Fruit fly (Drosophila melanogaster) whole organism, embryonic: Measurements from ENCODE around the gene Vm26Ac.

Source experiments
- Bgb ChIP-seq: fragments of 200-800 bp; sonication (Bioruptor generic); IDR thresholded peaks from 2 replicates; pipeline ENCODE4 v1.3.6; 2022; ENCODE audit warnings: missing biosample characterization, missing genetic modification characterization; ENCODE audit not compliant: partially characterized antibody
- Bteb2 ChIP-seq: fragments of 200-800 bp; sonication (Bioruptor generic); optimal IDR thresholded peaks from 2 replicates; lab custom pipeline; 2016; ENCODE audit warnings: missing biosample characterization, missing genetic modification characterization
- CG10274 ChIP-seq: fragments of 200-800 bp; sonication (Bioruptor generic); optimal IDR thresholded peaks from 3 replicates; lab custom pipeline; 2017; ENCODE audit warnings: missing biosample characterization, mild to moderate bottlenecking, missing genetic modification characterization
- CG10565 ChIP-seq: fragments of 200-800 bp; sonication (Bioruptor generic); optimal IDR thresholded peaks from 3 replicates; lab custom pipeline; 2016; ENCODE audit warnings: missing biosample characterization, mild to moderate bottlenecking, missing genetic modification characterization
- CG11085 ChIP-seq: fragments of 200-800 bp; sonication (Bioruptor generic); IDR thresholded peaks from 2 replicates; pipeline ENCODE4 v1.3.6; 2022; ENCODE audit warnings: missing biosample characterization, missing genetic modification characterization
- CG11247 ChIP-seq: fragments of 200-800 bp; sonication (Bioruptor generic); IDR thresholded peaks from 2 replicates; pipeline ENCODE4 v1.3.6; 2022; ENCODE audit warnings: missing biosample characterization, missing genetic modification characterization
- CG11456 ChIP-seq: fragments of 200-800 bp; sonication (Bioruptor generic); IDR thresholded peaks from 3 replicates; pipeline ENCODE4 v1.3.6; 2022; ENCODE audit warnings: missing biosample characterization, missing genetic modification characterization
- CG11695 ChIP-seq: fragments of 200-800 bp; sonication (Bioruptor generic); IDR thresholded peaks from 3 replicates; pipeline ENCODE4 v1.3.6; 2022; ENCODE audit warnings: missing biosample characterization, missing genetic modification characterization
- CG1233 ChIP-seq: fragments of 200-800 bp; sonication (Bioruptor generic); optimal IDR thresholded peaks from 4 replicates; lab custom pipeline; 2018; ENCODE audit warnings: missing biosample characterization, mild to moderate bottlenecking, missing genetic modification characterization
- CG13624 ChIP-seq: fragments of 200-800 bp; sonication (Bioruptor generic); optimal IDR thresholded peaks from 2 replicates; lab custom pipeline; 2016; ENCODE audit warnings: missing biosample characterization, missing genetic modification characterization
- CG13894 ChIP-seq: fragments of 200-800 bp; sonication (Bioruptor generic); optimal IDR thresholded peaks from 3 replicates; lab custom pipeline; 2018; ENCODE audit warnings: missing biosample characterization, mild to moderate bottlenecking, missing genetic modification characterization, moderate library complexity
- CG15269 ChIP-seq: fragments of 200-800 bp; sonication (Bioruptor generic); optimal IDR thresholded peaks from 2 replicates; lab custom pipeline; 2018; ENCODE audit warnings: missing biosample characterization, mild to moderate bottlenecking, missing genetic modification characterization, moderate library complexity
- CG2129 ChIP-seq: fragments of 200-800 bp; sonication (Bioruptor generic); IDR thresholded peaks from 2 replicates; pipeline ENCODE4 v1.3.6; 2022; ENCODE audit warnings: missing biosample characterization, missing genetic modification characterization; ENCODE audit not compliant: partially characterized antibody
- CG2199 ChIP-seq: fragments of 200-800 bp; sonication (Bioruptor generic); IDR thresholded peaks from 3 replicates; pipeline ENCODE4 v1.3.6; 2022; ENCODE audit warnings: missing biosample characterization, missing genetic modification characterization
- CG3847 ChIP-seq: fragments of 200-800 bp; sonication (Bioruptor generic); IDR thresholded peaks from 2 replicates; pipeline ENCODE4 v1.3.6; 2022; ENCODE audit warnings: missing biosample characterization, missing genetic modification characterization
- CG4424 ChIP-seq: fragments of 200-800 bp; sonication (Bioruptor generic); optimal IDR thresholded peaks from 3 replicates; lab custom pipeline; 2016; ENCODE audit warnings: missing biosample characterization, missing genetic modification characterization
- CG4820 ChIP-seq: fragments of 200-800 bp; sonication (Bioruptor generic); optimal IDR thresholded peaks from 3 replicates; lab custom pipeline; 2016; ENCODE audit warnings: missing biosample characterization, missing genetic modification characterization
- CG4854 ChIP-seq: fragments of 200-800 bp; sonication (Bioruptor generic); optimal IDR thresholded peaks from 2 replicates; lab custom pipeline; 2016; ENCODE audit warnings: missing biosample characterization, missing genetic modification characterization, inconsistent platforms
- CG8290 ChIP-seq, 3 experiments: fragments of 200-800 bp; sonication (Bioruptor generic); optimal IDR thresholded peaks; 2 replicates each; lab custom pipeline; 2016 to 2019; ENCODE audit warnings: missing biosample characterization in 3 of 3, missing genetic modification characterization in 3 of 3, mild to moderate bottlenecking in 2 of 3, moderate library complexity in 1 of 3
- CG8388 ChIP-seq: fragments of 200-800 bp; sonication (Bioruptor generic); optimal IDR thresholded peaks from 2 replicates; lab custom pipeline; 2019; ENCODE audit warnings: missing biosample characterization, mild to moderate bottlenecking, missing genetic modification characterization, moderate library complexity
- CG9437 ChIP-seq: fragments of 200-800 bp; sonication (Bioruptor generic); optimal IDR thresholded peaks from 2 replicates; lab custom pipeline; 2018; ENCODE audit warnings: missing biosample characterization, mild to moderate bottlenecking, missing genetic modification characterization
- CHES-1-like ChIP-seq: fragments of 200-800 bp; sonication (Bioruptor generic); optimal IDR thresholded peaks from 2 replicates; lab custom pipeline; 2016; ENCODE audit warnings: missing biosample characterization, missing genetic modification characterization
- D19B ChIP-seq: fragments of 200-800 bp; sonication (Bioruptor generic); optimal IDR thresholded peaks from 2 replicates; lab custom pipeline; 2017; ENCODE audit warnings: missing biosample characterization, mild to moderate bottlenecking, missing genetic modification characterization
- Dbx ChIP-seq: fragments of 200-800 bp; sonication (Bioruptor generic); IDR thresholded peaks from 3 replicates; pipeline ENCODE4 v1.3.6; 2022; ENCODE audit warnings: missing biosample characterization, missing genetic modification characterization
- Ets65A ChIP-seq: fragments of 200-800 bp; sonication (Bioruptor generic); peaks from one replicate; lab custom pipeline; 2016; ENCODE audit warnings: missing biosample characterization, missing genetic modification characterization
- Mes4 ChIP-seq: fragments of 200-800 bp; sonication (Bioruptor generic); optimal IDR thresholded peaks from 2 replicates; lab custom pipeline; 2016; ENCODE audit warnings: missing biosample characterization, missing genetic modification characterization
- Nf-YB ChIP-seq: fragments of 200-800 bp; sonication (Bioruptor generic); optimal IDR thresholded peaks from 3 replicates; lab custom pipeline; 2019; ENCODE audit warnings: missing biosample characterization, mild to moderate bottlenecking, missing genetic modification characterization, moderate library complexity
- Pdp1 ChIP-seq, 2 experiments: fragments of 200-800 bp; sonication (Bioruptor generic); optimal IDR thresholded peaks; 3 replicates each; lab custom pipeline; 2016; ENCODE audit warnings: missing biosample characterization in 2 of 2, missing genetic modification characterization in 2 of 2, mild to moderate bottlenecking in 1 of 2, moderate library complexity in 1 of 2
- Tbp ChIP-seq: fragments of >200 bp; optimal IDR thresholded peaks from 2 replicates; lab custom pipeline; 2018; ENCODE audit warnings: missing biosample characterization, missing genetic modification characterization
- Trl ChIP-seq, 3 experiments: fragments of >200 bp in 2 of 3; fragments of 200-800 bp in 1 of 3; sonication (Bioruptor generic) in 1 of 3; optimal IDR thresholded peaks; 2 replicates in 1 of 3; 3 replicates in 2 of 3; lab custom pipeline; 2016 to 2017; ENCODE audit warnings: missing biosample characterization in 1 of 3, missing genetic modification characterization in 1 of 3
- al ChIP-seq: fragments of 200-800 bp; sonication (Bioruptor generic); IDR thresholded peaks from 2 replicates; pipeline ENCODE4 v1.3.6; 2022; ENCODE audit warnings: missing biosample characterization, missing genetic modification characterization
- bab2 ChIP-seq: fragments of 200-800 bp; sonication (Bioruptor generic); optimal IDR thresholded peaks from 2 replicates; lab custom pipeline; 2016; ENCODE audit warnings: missing biosample characterization, missing genetic modification characterization
- ci ChIP-seq: fragments of 200-800 bp; sonication (Bioruptor generic); IDR thresholded peaks from 3 replicates; pipeline ENCODE4 v1.3.6; 2022; ENCODE audit warnings: missing biosample characterization, missing genetic modification characterization
- crc ChIP-seq: fragments of 200-800 bp; sonication (Bioruptor generic); optimal IDR thresholded peaks from 2 replicates; lab custom pipeline; 2016; ENCODE audit warnings: missing biosample characterization, missing genetic modification characterization
- crol ChIP-seq: fragments of 200-800 bp; sonication (Bioruptor generic); IDR thresholded peaks from 2 replicates; pipeline ENCODE4 v1.3.6; 2022; ENCODE audit warnings: missing biosample characterization, missing genetic modification characterization
- dan ChIP-seq: fragments of 200-800 bp; sonication (Bioruptor generic); IDR thresholded peaks from 2 replicates; pipeline ENCODE4 v1.3.6; 2022; ENCODE audit warnings: missing biosample characterization, missing genetic modification characterization
- kay ChIP-seq: fragments of 200-800 bp; sonication (Bioruptor generic); optimal IDR thresholded peaks from 2 replicates; lab custom pipeline; 2016; ENCODE audit warnings: missing biosample characterization, missing genetic modification characterization
- mld ChIP-seq: fragments of 200-800 bp; sonication (Bioruptor generic); IDR thresholded peaks from 3 replicates; pipeline ENCODE4 v1.3.6; 2022; ENCODE audit warnings: missing biosample characterization, missing genetic modification characterization; ENCODE audit not compliant: partially characterized antibody
- oc ChIP-seq: fragments of 200-800 bp; sonication (Bioruptor generic); optimal IDR thresholded peaks from 2 replicates; lab custom pipeline; 2018; ENCODE audit warnings: missing biosample characterization, mild to moderate bottlenecking, missing genetic modification characterization, moderate library complexity
- org-1 ChIP-seq: fragments of 200-800 bp; sonication (Bioruptor generic); optimal IDR thresholded peaks from 2 replicates; lab custom pipeline; 2017; ENCODE audit warnings: missing biosample characterization, missing genetic modification characterization
- otp ChIP-seq: fragments of 200-800 bp; sonication (Bioruptor generic); IDR thresholded peaks from 3 replicates; pipeline ENCODE4, ENCODE4 v1.3.6; 2022; ENCODE audit warnings: missing biosample characterization, missing genetic modification characterization
- run ChIP-seq: fragments of 200-800 bp; sonication (Bioruptor generic); optimal IDR thresholded peaks from 3 replicates; lab custom pipeline; 2018; ENCODE audit warnings: missing biosample characterization, mild to moderate bottlenecking, missing genetic modification characterization
- scrt ChIP-seq: fragments of 200-800 bp; sonication (Bioruptor generic); optimal IDR thresholded peaks from 2 replicates; lab custom pipeline; 2018; ENCODE audit warnings: missing biosample characterization, mild to moderate bottlenecking, missing genetic modification characterization, moderate library complexity
- sd ChIP-seq: fragments of 200-800 bp; sonication (Bioruptor generic); optimal IDR thresholded peaks from 3 replicates; lab custom pipeline; 2018; ENCODE audit warnings: missing biosample characterization, mild to moderate bottlenecking, missing genetic modification characterization, moderate library complexity
- sens-2 ChIP-seq: fragments of 200-800 bp; sonication (Bioruptor generic); IDR thresholded peaks from 2 replicates; pipeline ENCODE4 v1.3.6; 2022; ENCODE audit warnings: missing biosample characterization, missing genetic modification characterization
- so ChIP-seq: fragments of 200-800 bp; sonication (Bioruptor generic); IDR thresholded peaks from 3 replicates; pipeline ENCODE4 v1.3.6; 2022; ENCODE audit warnings: missing biosample characterization, missing genetic modification characterization
- trh ChIP-seq: fragments of 200-800 bp; sonication (Bioruptor generic); optimal IDR thresholded peaks from 2 replicates; lab custom pipeline; 2016; ENCODE audit warnings: missing biosample characterization, missing genetic modification characterization

Vm26Ac gene

DNA sequence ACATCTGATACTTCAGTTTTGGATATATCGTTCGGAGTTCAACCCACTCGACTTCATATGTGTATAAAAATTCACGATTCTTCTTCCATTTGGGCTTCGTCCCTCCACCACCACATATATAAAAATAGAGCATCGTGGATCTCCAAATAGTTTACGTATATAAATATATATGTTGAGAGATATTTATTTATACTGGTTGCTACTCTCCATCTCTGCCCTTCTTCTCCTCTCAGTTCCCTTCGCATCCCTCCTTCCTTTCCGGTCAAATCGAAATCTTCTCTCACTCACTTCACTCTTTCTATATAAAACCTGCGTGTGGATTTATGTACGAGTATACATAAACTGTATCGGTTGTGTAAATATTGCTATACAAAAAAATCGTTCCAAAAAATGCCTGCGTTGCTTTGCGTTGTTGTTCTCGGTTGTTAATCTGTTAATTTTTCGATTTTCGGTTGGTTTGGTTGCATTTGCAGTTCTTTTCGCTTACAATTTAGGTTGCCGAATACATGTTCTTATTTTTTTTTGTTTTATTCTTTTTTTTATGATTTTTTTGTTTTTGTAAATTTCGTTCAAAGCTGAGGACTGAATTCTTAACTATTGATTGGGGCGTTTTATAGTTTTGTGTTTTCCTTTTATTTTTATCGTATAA is 14.3 kb upstream of the Vm26Ac start (continued):
- TF ChIP-seq crol (GFP tag; lab: Robert Waterston, UW) (peak; percentile 69; the same call in 1 of the 2 replicates), CG2199 (GFP tag; lab: Robert Waterston, UW) (peak; percentile 29; the same call in 1 of the 3 replicates), crc (GFP tag; lab: Kevin White, UChicago) (no peak), ci (GFP tag; lab: Robert Waterston, UW) (0 out of 3 replicates have a peak, but pooled peaks have one; percentile 18), trh (GFP tag; lab: Kevin White, UChicago) (no peak), Mes4 (GFP tag; lab: Kevin White, UChicago) (no peak), Trl (optimal IDR thresholded peaks at IDR 0.05; lab: Kevin White, UChicago) (peak; percentile 30 to 58), Trl (GFP tag; optimal IDR thresholded peaks at IDR 0.05; lab: Kevin White, UChicago) (no peak), oc (no peak), CG8290 (GFP tag; optimal IDR thresholded peaks at IDR 0.05; lab: Kevin White, UChicago) (no peak), CG8290 (tag; optimal IDR thresholded peaks at IDR 0.05; lab: Kevin White, UChicago) (no peak), sd (tag; lab: Kevin White, UChicago) (peak; percentile 30), CG9437 (GFP tag; lab: Kevin White, UChicago) (no peak), CG10565 (GFP tag; lab: Kevin White, UChicago) (no peak)

DNA sequence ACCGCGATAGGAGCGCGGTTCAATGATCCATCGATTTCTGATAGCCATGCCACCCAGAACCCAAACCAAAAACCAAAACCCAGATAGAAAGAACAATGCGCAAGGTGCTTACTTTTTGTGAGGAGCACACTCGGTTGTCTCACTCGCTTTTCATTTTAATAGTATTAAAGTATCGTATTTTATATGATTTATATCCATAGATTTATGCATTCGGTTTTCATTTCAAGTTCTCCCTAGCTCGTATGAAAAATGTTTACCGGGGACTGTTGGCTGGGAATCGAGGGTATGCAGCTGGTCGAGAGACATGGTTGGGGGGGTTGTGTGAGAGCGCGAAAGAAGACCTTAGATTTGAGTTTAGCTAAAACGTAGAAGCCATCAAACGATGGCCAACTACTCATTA is 13.6 kb upstream of the Vm26Ac start:
- peak; percentile 66; the same call in 2 of the 3 replicates for TF ChIP-seq CG11456
- peak; percentile 14 for TF ChIP-seq bab2
- no peak for TF ChIP-seq scrt (GFP tag; lab: Kevin White, UChicago)
- no peak for TF ChIP-seq run (tag; lab: Kevin White, UChicago)
- TF ChIP-seq Ets65A = no peak
- TF ChIP-seq CG4820 = peak; percentile 2
- TF ChIP-seq otp = 0 out of 3 replicates have a peak, but pooled peaks have one; percentile 45
- peak; percentile 40; the same call in 1 of the 2 replicates for TF ChIP-seq CG3847 (GFP tag; lab: Robert Waterston, UW)
- TF ChIP-seq CG1233 (GFP tag; lab: Kevin White, UChicago) = peak; percentile 9
- no peak for TF ChIP-seq ci (GFP tag; lab: Robert Waterston, UW)
- no peak for TF ChIP-seq CG2129
- TF ChIP-seq CG8388 (GFP tag; lab: Kevin White, UChicago) = peak; percentile 15
- no peak for TF ChIP-seq kay
- TF ChIP-seq CG11695 (GFP tag; lab: Robert Waterston, UW) = peak; percentile 40; the same call in 2 of the 3 replicates
- no peak for TF ChIP-seq mld (GFP tag; lab: Robert Waterston, UW)
- peak; percentile 48 for TF ChIP-seq CG15269 (tag; lab: Kevin White, UChicago)
- peak; percentile 8 for TF ChIP-seq CG13624 (GFP tag; lab: Kevin White, UChicago)
- no peak for TF ChIP-seq CG13894 (tag; lab: Kevin White, UChicago)
- no peak for TF ChIP-seq CHES-1-like (GFP tag; lab: Kevin White, UChicago)
- peak; percentile 56; the same call in 1 of the 2 replicates for TF ChIP-seq al (GFP tag; lab: Robert Waterston, UW)
- no peak for TF ChIP-seq Bgb
- TF ChIP-seq org-1 = no peak
- TF ChIP-seq sens-2 (GFP tag; lab: Robert Waterston, UW) = no peak; the same call in 1 of the 2 replicates
- peak; percentile 56; the same call in 2 of the 3 replicates for TF ChIP-seq Dbx (GFP tag; lab: Robert Waterston, UW)
- peak; percentile 73; the same call in 2 of the 3 replicates for TF ChIP-seq so
- peak; percentile 96 for TF ChIP-seq D19B
- TF ChIP-seq Bteb2 (GFP tag; lab: Kevin White, UChicago) = peak; percentile 12
- no peak for TF ChIP-seq CG4854
- TF ChIP-seq Nf-YB (GFP tag; lab: Kevin White, UChicago) = no peak
- TF ChIP-seq Tbp (GFP tag; lab: Kevin White, UChicago) = no peak
- no peak for TF ChIP-seq CG4424 (GFP tag; lab: Kevin White, UChicago)
- TF ChIP-seq Pdp1 (GFP tag; optimal IDR thresholded peaks at IDR 0.05; lab: Kevin White, UChicago) = peak in 1 of 2 experiments; percentile 8
- no peak for TF ChIP-seq CG10274 (GFP tag; lab: Kevin White, UChicago)
- TF ChIP-seq CG11247 (GFP tag; lab: Robert Waterston, UW) = peak; percentile 41; the same call in 1 of the 2 replicates
- no peak for TF ChIP-seq dan (GFP tag; lab: Robert Waterston, UW)
- peak; percentile 28; the same call in 1 of the 2 replicates for TF ChIP-seq CG11085
